Fruit fly (Drosophila melanogaster) whole organism, prepupa: ENCODE results near the gene CG14042.

Source experiments
- CG10669 ChIP-seq: fragments of 200-800 bp; sonication (Bioruptor generic); optimal IDR thresholded peaks from 3 replicates; lab custom pipeline; 2018; ENCODE audit warnings: missing biosample characterization, mild to moderate bottlenecking, missing genetic modification characterization, moderate library complexity
- CG11902 ChIP-seq: fragments of 200-800 bp; sonication (Bioruptor generic); optimal IDR thresholded peaks from 3 replicates; lab custom pipeline; 2016; ENCODE audit warnings: missing biosample characterization, missing genetic modification characterization
- CG15336 ChIP-seq: fragments of 200-800 bp; sonication (Bioruptor generic); IDR thresholded peaks from 2 replicates; pipeline ENCODE4 v1.3.6; 2022; ENCODE audit warnings: missing biosample characterization, missing genetic modification characterization
- CG3032 ChIP-seq: fragments of 200-800 bp; optimal IDR thresholded peaks from 2 replicates; lab custom pipeline; 2019; ENCODE audit warnings: missing biosample characterization, mild to moderate bottlenecking, missing genetic modification characterization, moderate library complexity
- CG31627 ChIP-seq: fragments of 200-800 bp; sonication (Bioruptor generic); optimal IDR thresholded peaks from 3 replicates; lab custom pipeline; 2016; ENCODE audit warnings: missing biosample characterization, missing genetic modification characterization
- CG4318 ChIP-seq: fragments of 200-800 bp; sonication (Bioruptor generic); optimal IDR thresholded peaks from 3 replicates; lab custom pipeline; 2017; ENCODE audit warnings: missing biosample characterization, mild to moderate bottlenecking, missing genetic modification characterization
- CG6163 ChIP-seq: fragments of 200-800 bp; sonication (Bioruptor generic); IDR thresholded peaks from 3 replicates; pipeline ENCODE4 v1.3.6; 2022; ENCODE audit warnings: missing biosample characterization, missing genetic modification characterization
- CG6276 ChIP-seq: fragments of 200-800 bp; sonication (Bioruptor generic); optimal IDR thresholded peaks from 2 replicates; lab custom pipeline; 2017; ENCODE audit warnings: missing biosample characterization, mild to moderate bottlenecking, missing genetic modification characterization
- CG6792 ChIP-seq: fragments of 200-800 bp; sonication (Bioruptor generic); optimal IDR thresholded peaks from 3 replicates; lab custom pipeline; 2016; ENCODE audit warnings: missing biosample characterization, missing genetic modification characterization
- CG6854 ChIP-seq: fragments of 200-800 bp; sonication (Bioruptor generic); optimal IDR thresholded peaks from 2 replicates; lab custom pipeline; 2017; ENCODE audit warnings: missing biosample characterization, mild to moderate bottlenecking, missing genetic modification characterization
- CG8119 ChIP-seq: fragments of 200-800 bp; sonication (Bioruptor generic); IDR thresholded peaks from 3 replicates; pipeline ENCODE4 v1.3.6; 2022; ENCODE audit warnings: missing biosample characterization, missing genetic modification characterization
- CG8632 ChIP-seq: fragments of 200-800 bp; sonication (Bioruptor generic); optimal IDR thresholded peaks from 3 replicates; lab custom pipeline; 2016; ENCODE audit warnings: missing biosample characterization, missing genetic modification characterization
- Eip75B ChIP-seq: fragments of 200-800 bp; sonication (Bioruptor generic); optimal IDR thresholded peaks from 3 replicates; lab custom pipeline; 2016; ENCODE audit warnings: missing biosample characterization, missing genetic modification characterization
- Eip78C ChIP-seq: fragments of 200-800 bp; sonication (Bioruptor generic); peaks from one replicate; lab custom pipeline; 2016; ENCODE audit warnings: missing biosample characterization, missing genetic modification characterization
- Eip93F ChIP-seq: fragments of 200-800 bp; sonication (Bioruptor generic); optimal IDR thresholded peaks from 2 replicates; lab custom pipeline; 2016; ENCODE audit warnings: missing biosample characterization, mild to moderate bottlenecking, missing genetic modification characterization
- Ets21C ChIP-seq: fragments of 200-800 bp; sonication (Bioruptor generic); optimal IDR thresholded peaks from 3 replicates; lab custom pipeline; 2016; ENCODE audit warnings: missing biosample characterization, missing genetic modification characterization
- Ets96B ChIP-seq: fragments of 200-800 bp; optimal IDR thresholded peaks from 2 replicates; lab custom pipeline; 2019; ENCODE audit warnings: missing biosample characterization, mild to moderate bottlenecking, missing genetic modification characterization, moderate library complexity
- Gug ChIP-seq: fragments of 200-800 bp; sonication (Bioruptor generic); IDR thresholded peaks from 2 replicates; pipeline ENCODE4 v1.3.6; 2022; ENCODE audit warnings: missing biosample characterization, missing genetic modification characterization
- Hr38 ChIP-seq: sonication (Bioruptor generic); optimal IDR thresholded peaks from 2 replicates; lab custom pipeline; 2016; ENCODE audit warnings: missing biosample characterization, missing genetic modification characterization
- Met ChIP-seq: fragments of 200-800 bp; sonication (Bioruptor generic); optimal IDR thresholded peaks from 3 replicates; lab custom pipeline; 2016; ENCODE audit warnings: missing biosample characterization, missing genetic modification characterization
- OdsH ChIP-seq: fragments of 200-800 bp; sonication (Bioruptor generic); optimal IDR thresholded peaks from 3 replicates; lab custom pipeline; 2016; ENCODE audit warnings: missing biosample characterization, missing genetic modification characterization
- Sox15 ChIP-seq: fragments of 200-800 bp; sonication (Bioruptor generic); optimal IDR thresholded peaks from 3 replicates; lab custom pipeline; 2016; ENCODE audit warnings: missing biosample characterization, missing genetic modification characterization
- acj6 ChIP-seq: fragments of 200-800 bp; sonication (Bioruptor generic); optimal IDR thresholded peaks from 3 replicates; lab custom pipeline; 2016; ENCODE audit warnings: missing biosample characterization, missing genetic modification characterization
- cyc ChIP-seq: fragments of 200-800 bp; sonication (Bioruptor generic); optimal IDR thresholded peaks from 3 replicates; lab custom pipeline; 2016; ENCODE audit warnings: missing biosample characterization, missing genetic modification characterization
- eg ChIP-seq: fragments of 200-800 bp; sonication (Bioruptor generic); IDR thresholded peaks from 3 replicates; pipeline ENCODE4 v1.3.6; 2022; ENCODE audit warnings: missing biosample characterization, missing genetic modification characterization
- esn ChIP-seq: fragments of 200-800 bp; sonication (Bioruptor generic); optimal IDR thresholded peaks from 2 replicates; lab custom pipeline; 2016; ENCODE audit warnings: missing biosample characterization, mild to moderate bottlenecking, missing genetic modification characterization, moderate library complexity
- fd59A ChIP-seq: fragments of 200-800 bp; sonication (Bioruptor generic); optimal IDR thresholded peaks from 2 replicates; lab custom pipeline; 2017; ENCODE audit warnings: missing biosample characterization, mild to moderate bottlenecking, missing genetic modification characterization, missing genetic modification reagents
- fd85E ChIP-seq: fragments of 200-800 bp; sonication (Bioruptor generic); optimal IDR thresholded peaks from 3 replicates; lab custom pipeline; 2016; ENCODE audit warnings: missing biosample characterization, missing genetic modification characterization
- net ChIP-seq: fragments of 200-800 bp; sonication (Bioruptor generic); optimal IDR thresholded peaks from 3 replicates; lab custom pipeline; 2016; ENCODE audit warnings: missing biosample characterization, missing genetic modification characterization
- pdm3 ChIP-seq: fragments of 200-800 bp; sonication (Bioruptor generic); optimal IDR thresholded peaks from 3 replicates; lab custom pipeline; 2016; ENCODE audit warnings: missing biosample characterization, missing genetic modification characterization
- spab ChIP-seq: fragments of 200-800 bp; sonication (Bioruptor generic); optimal IDR thresholded peaks from 2 replicates; lab custom pipeline; 2017; ENCODE audit warnings: missing biosample characterization, mild to moderate bottlenecking, missing genetic modification characterization, missing genetic modification reagents
- ss ChIP-seq, 2 experiments: fragments of 200-800 bp; sonication (Bioruptor generic); optimal IDR thresholded peaks; 2 replicates in 1 of 2; 3 replicates in 1 of 2; lab custom pipeline; 2017 to 2018; ENCODE audit warnings: mild to moderate bottlenecking in 2 of 2, missing biosample characterization in 2 of 2, missing genetic modification characterization in 2 of 2, moderate library complexity in 1 of 2
- svp ChIP-seq: fragments of 200-800 bp; sonication (Bioruptor generic); peaks from one replicate; lab custom pipeline; 2016; ENCODE audit warnings: missing biosample characterization, missing genetic modification characterization
- topi ChIP-seq: fragments of 200-800 bp; sonication (Bioruptor generic); optimal IDR thresholded peaks from 3 replicates; lab custom pipeline; 2016; ENCODE audit warnings: missing biosample characterization, missing genetic modification characterization

The CG14042 gene

DNA sequence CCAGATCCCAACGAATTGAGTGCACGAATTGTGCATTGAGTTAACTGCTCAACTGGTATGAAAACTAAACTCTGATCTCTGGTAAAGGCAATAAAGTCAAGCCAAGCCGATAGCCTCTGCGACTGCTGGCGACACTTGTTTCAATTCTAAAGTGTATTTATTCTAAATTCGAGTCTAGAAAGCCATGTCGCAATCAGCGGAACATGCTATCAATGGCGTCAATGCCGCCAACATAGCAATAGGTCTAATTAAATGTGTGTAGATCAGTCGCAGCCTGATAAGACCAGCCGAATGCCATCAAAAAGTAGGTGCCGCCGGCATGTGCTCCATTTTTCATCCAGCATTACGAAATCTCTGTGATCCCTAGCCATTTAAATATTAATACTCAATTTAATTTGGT lies 12.0 kb upstream of the CG14042 start:
- TF ChIP-seq Hr38 = no peak
- no peak for TF ChIP-seq CG3032 (tag; lab: Kevin White, UChicago)
- no peak for TF ChIP-seq fd59A (GFP tag; lab: Kevin White, UChicago)
- TF ChIP-seq Ets21C = no peak
- no peak for TF ChIP-seq CG15336 (GFP tag; lab: Robert Waterston, UW)
- no peak for TF ChIP-seq OdsH (GFP tag; lab: Kevin White, UChicago)
- TF ChIP-seq spab (GFP tag; lab: Kevin White, UChicago) = no peak
- TF ChIP-seq pdm3 (GFP tag; lab: Kevin White, UChicago) = no peak
- TF ChIP-seq Sox15 (GFP tag; lab: Kevin White, UChicago) = no peak
- no peak for TF ChIP-seq CG10669 (GFP tag; lab: Kevin White, UChicago)

DNA sequence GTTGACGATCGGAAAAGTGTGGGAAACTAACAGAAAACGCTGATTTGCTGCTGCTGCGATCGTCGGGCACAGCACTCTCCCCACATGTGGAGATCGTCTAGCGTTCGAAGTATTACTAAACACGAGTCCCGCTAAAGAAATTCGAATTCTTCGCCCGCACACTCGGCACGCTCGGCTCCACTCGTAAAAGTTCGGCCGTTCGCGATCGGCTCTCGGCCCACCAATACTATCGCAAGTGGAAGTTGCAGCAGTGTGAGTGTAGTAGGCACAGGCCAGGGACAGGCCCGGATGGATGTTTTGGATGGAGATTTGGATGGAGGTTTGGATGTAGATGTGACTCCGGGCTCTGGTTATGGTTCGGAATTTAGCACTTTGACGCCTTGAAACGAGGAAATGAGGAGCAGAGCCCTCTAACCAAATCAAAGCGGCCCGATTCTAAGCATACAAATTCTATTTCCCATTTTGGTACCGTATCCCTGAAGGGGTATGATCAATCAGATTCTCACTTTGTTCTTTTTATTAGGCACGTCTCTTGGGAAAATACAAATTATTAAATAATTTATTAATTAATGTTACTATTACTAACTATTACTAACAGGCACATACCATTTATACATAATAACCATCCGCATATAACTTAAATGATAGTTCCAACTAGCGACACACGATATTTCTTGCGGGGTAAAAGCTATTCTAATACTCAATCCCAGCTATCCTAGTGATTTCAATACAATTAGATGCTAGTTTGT lies 10.0 kb upstream of the CG14042 start:
- TF ChIP-seq Ets21C (no peak), CG4318 (GFP tag; lab: Kevin White, UChicago) (no peak), Hr38 (no peak), pdm3 (GFP tag; lab: Kevin White, UChicago) (no peak), CG8119 (GFP tag; lab: Robert Waterston, UW) (no peak), fd59A (GFP tag; lab: Kevin White, UChicago) (no peak), svp (GFP tag; lab: Kevin White, UChicago) (peak; percentile 39)
- TF ChIP-seq, all 60 proteins: peak for 1

DNA sequence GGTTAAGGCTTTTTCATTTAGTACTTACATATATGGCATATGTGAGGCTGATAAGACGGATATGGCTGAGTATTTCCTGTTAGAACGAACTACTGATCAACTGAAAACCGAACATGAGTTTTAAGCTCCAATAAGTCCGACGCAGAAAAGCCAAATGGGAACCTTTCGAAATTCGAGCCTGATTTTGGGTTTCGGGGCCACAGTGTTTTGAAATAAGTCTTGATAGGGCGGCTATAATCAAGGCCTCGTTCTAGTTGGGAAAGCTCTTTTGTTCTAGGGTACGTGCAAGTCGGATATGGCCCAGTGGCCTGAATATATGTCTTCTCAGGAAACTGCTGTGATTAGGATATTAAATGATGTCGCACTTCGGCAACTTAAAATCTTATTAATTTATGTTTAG lies 9.4 kb upstream of the CG14042 start, which contains the start of gene vkg:
TSS of gene vkg (minus strand) at position 101 of the 400 bp plus-strand sequence.
- TF ChIP-seq cyc (GFP tag; lab: Kevin White, UChicago) (no peak), CG15336 (GFP tag; lab: Robert Waterston, UW) (no peak), CG8632 (GFP tag; lab: Kevin White, UChicago) (no peak), fd85E (no peak), Eip78C (GFP tag; lab: Kevin White, UChicago) (no peak), Ets96B (tag; lab: Kevin White, UChicago) (no peak), Eip75B (no peak), net (no peak), esn (GFP tag; lab: Kevin White, UChicago) (no peak), CG6792 (GFP tag; lab: Kevin White, UChicago) (no peak), fd59A (GFP tag; lab: Kevin White, UChicago) (no peak)

DNA sequence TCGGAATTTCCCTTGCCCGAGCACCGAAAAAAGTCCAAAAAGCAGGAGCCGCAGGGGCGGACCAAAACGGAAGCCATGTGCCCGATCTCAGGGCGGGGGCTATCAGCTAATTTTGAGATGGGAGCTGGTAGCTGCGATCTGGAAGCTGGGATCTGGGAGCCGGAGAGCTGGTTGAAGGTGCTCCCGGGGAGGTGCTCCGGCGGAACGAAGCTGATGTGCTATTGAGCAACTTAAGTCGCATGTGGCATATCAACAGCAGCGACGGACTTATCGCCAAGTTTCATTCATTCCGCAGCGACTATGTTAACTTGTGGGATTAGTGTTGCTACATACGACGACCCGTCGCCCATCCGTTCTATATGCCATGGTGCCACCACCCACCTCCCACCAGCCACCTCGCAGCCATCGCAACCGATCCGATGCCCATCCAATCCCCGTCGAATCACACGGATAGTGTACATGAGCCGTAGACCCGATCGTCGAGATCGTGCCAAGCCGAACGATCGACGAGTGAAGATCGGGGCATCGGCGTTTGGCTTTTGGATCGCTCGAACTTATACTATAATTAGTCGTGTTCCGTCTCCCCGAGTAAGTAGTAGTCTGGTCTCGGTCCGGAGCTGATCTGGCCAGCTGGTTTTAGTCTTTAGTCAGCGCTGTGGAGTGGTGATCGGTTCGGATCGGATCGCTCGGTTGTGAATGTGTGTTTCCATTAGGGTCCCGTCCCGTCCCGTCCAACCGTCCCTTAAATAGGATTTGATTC lies 8.3 kb upstream of the CG14042 start, which contains the start of gene Col4a1:
TSS of gene Col4a1 (plus strand) at position 561 of the 760 bp plus-strand sequence.
- TF ChIP-seq Eip78C (GFP tag; lab: Kevin White, UChicago) (peak; percentile 15), Met (GFP tag; lab: Kevin White, UChicago) (no peak), CG6854 (GFP tag; lab: Kevin White, UChicago) (no peak), CG11902 (GFP tag; lab: Kevin White, UChicago) (no peak), CG4318 (GFP tag; lab: Kevin White, UChicago) (no peak), CG10669 (GFP tag; lab: Kevin White, UChicago) (no peak), CG6276 (GFP tag; lab: Kevin White, UChicago) (no peak), Sox15 (GFP tag; lab: Kevin White, UChicago) (no peak), ss (GFP tag; optimal IDR thresholded peaks at IDR 0.05; lab: Kevin White, UChicago) (no peak), CG8632 (GFP tag; lab: Kevin White, UChicago) (no peak), topi (GFP tag; lab: Kevin White, UChicago) (no peak), acj6 (GFP tag; lab: Kevin White, UChicago) (no peak), svp (GFP tag; lab: Kevin White, UChicago) (peak; percentile 73), CG6163 (GFP tag; lab: Robert Waterston, UW) (0 out of 3 replicates have a peak, but pooled peaks have one; percentile 22), spab (GFP tag; lab: Kevin White, UChicago) (no peak), Eip75B (no peak), CG31627 (GFP tag; lab: Kevin White, UChicago) (no peak), Eip93F (GFP tag; lab: Kevin White, UChicago) (no peak), eg (GFP tag; lab: Robert Waterston, UW) (0 out of 3 replicates have a peak, but pooled peaks have one; percentile 12), Gug (no peak)
